Fruit fly (Drosophila melanogaster): ENCODE data around the gene CG13875.

dm6 chr3L:165981-166788, 13.5 kb upstream of the CG13875 start:
- 0 out of 2 replicates have a peak, but pooled peaks have one; percentile 8 for TF ChIP-seq Gug (GFP tag; IDR thresholded peaks at IDR 0.05)
- TF ChIP-seq fd85E (GFP tag; optimal IDR thresholded peaks at IDR 0.05) = no peak
